Fruit fly (Drosophila melanogaster): Measurements from ENCODE around the gene sog.
A peak's percentile ranks its signal among the peaks of the same experiment; 100 is the strongest.

sog gene

DNA sequence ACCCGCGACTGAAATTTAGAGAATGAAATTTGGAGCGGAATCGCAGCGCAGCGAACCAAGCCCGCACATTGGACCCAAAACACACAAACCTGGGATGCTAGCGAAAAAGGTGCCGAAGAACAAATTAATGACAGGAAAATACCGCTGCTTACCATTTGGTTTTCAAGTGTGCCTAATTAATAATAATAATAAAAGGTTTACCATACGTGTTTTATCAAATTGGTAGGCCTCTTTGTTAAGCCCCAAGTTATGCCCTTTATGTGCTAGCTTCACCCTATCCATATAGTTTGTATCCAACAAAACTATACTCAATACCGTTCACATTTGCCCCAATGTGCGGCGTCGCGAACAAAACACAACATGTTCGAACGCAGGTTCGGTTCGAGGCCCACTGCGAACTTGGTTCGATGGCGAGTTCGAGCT is 79.0 kb downstream of the sog start, which contains the start of gene Ac13E (continued):
- TF ChIP-seq chinmo (GFP tag; IDR thresholded peaks at IDR 0.05; ENCODE audit: partially characterized antibody) (0 out of 4 replicates have a peak, but pooled peaks have one; percentile 22), tap (tag; optimal IDR thresholded peaks at IDR 0.05) (peak; percentile 79), CG14860 (GFP tag; IDR thresholded peaks at IDR 0.05; ENCODE audit: partially characterized antibody) (peak; percentile 81), run (tag; optimal IDR thresholded peaks at IDR 0.05) (peak; percentile 80), sna (GFP tag; IDR thresholded peaks at IDR 0.05; ENCODE audit: partially characterized antibody) (peak; percentile 51; the same call in 1 of the 2 replicates), Med (GFP tag) (peak; percentile 98), z (GFP tag; IDR thresholded peaks at IDR 0.05) (no peak), Gsc (GFP tag; IDR thresholded peaks at IDR 0.05) (peak; percentile 59), Dp (GFP tag; optimal IDR thresholded peaks at IDR 0.05) (no peak), tna (GFP tag; IDR thresholded peaks at IDR 0.05; ENCODE audit: partially characterized antibody) (0 out of 2 replicates have a peak, but pooled peaks have one; percentile 46), crc (GFP tag; optimal IDR thresholded peaks at IDR 0.05) (peak; percentile 64), Ptx1 (GFP tag; IDR thresholded peaks at IDR 0.05) (peak; percentile 89), CG4282 (GFP tag; optimal IDR thresholded peaks at IDR 0.05) (peak; percentile 90), Atf-2 (GFP tag; optimal IDR thresholded peaks at IDR 0.05) (peak; percentile 80), zfh2 (GFP tag; optimal IDR thresholded peaks at IDR 0.05) (peak; percentile 64), klu (GFP tag; IDR thresholded peaks at IDR 0.05) (peak; percentile 73; the same call in 1 of the 2 replicates), sima (GFP tag; optimal IDR thresholded peaks at IDR 0.05) (peak; percentile 15), CG4617 (GFP tag; optimal IDR thresholded peaks at IDR 0.05; ENCODE audit: borderline replicate concordance) (peak; percentile 49), bab2 (GFP tag; optimal IDR thresholded peaks at IDR 0.05) (peak; percentile 69), Ets65A (GFP tag) (peak; percentile 94), CG8924 (tag; optimal IDR thresholded peaks at IDR 0.05) (peak; percentile 91), vnd (GFP tag; IDR thresholded peaks at IDR 0.05; ENCODE audit: partially characterized antibody) (peak; percentile 72), CTCF (GFP tag; optimal IDR thresholded peaks at IDR 0.05) (peak; percentile 56), oc (tag; optimal IDR thresholded peaks at IDR 0.05) (peak; percentile 75), cg (GFP tag; optimal IDR thresholded peaks at IDR 0.05) (no peak), Poxn (GFP tag; IDR thresholded peaks at IDR 0.05) (peak; percentile 38; the same call in 1 of the 2 replicates), CG17385 (GFP tag; optimal IDR thresholded peaks at IDR 0.05) (peak; percentile 85), HLH54F (GFP tag; optimal IDR thresholded peaks at IDR 0.05) (peak; percentile 85), CG7271 (tag; optimal IDR thresholded peaks at IDR 0.05) (peak; percentile 43), CG43689 (GFP tag; IDR thresholded peaks at IDR 0.05) (0 out of 2 replicates have a peak, but pooled peaks have one; percentile 49), Sry-β (GFP tag; optimal IDR thresholded peaks at IDR 0.05) (peak; percentile 34), Tbp (GFP tag; optimal IDR thresholded peaks at IDR 0.05) (no peak), fd64A (GFP tag; optimal IDR thresholded peaks at IDR 0.05) (peak; percentile 75), CG15696 (tag; optimal IDR thresholded peaks at IDR 0.05) (peak; percentile 88), lmd (GFP tag; IDR thresholded peaks at IDR 0.05) (peak; percentile 92), CG12942 (GFP tag; optimal IDR thresholded peaks at IDR 0.05) (peak; percentile 79), dati (GFP tag; IDR thresholded peaks at IDR 0.05) (peak; percentile 45; the same call in 1 of the 2 replicates), sug (tag; optimal IDR thresholded peaks at IDR 0.05) (peak; percentile 87), CG3163 (GFP tag; optimal IDR thresholded peaks at IDR 0.05) (peak; percentile 52), Side (GFP tag; optimal IDR thresholded peaks at IDR 0.05) (peak; percentile 78), CG7745 (tag; optimal IDR thresholded peaks at IDR 0.05) (no peak), fru (optimal IDR thresholded peaks at IDR 0.05) (no peak), Nf-YC (tag; optimal IDR thresholded peaks at IDR 0.05) (peak; percentile 82), hth (optimal IDR thresholded peaks at IDR 0.05) (no peak), pum (GFP tag; optimal IDR thresholded peaks at IDR 0.05) (peak; percentile 73), CG34224 (GFP tag; IDR thresholded peaks at IDR 0.05; ENCODE audit: partially characterized antibody) (0 out of 3 replicates have a peak, but pooled peaks have one; percentile 7), CG3726 (GFP tag; IDR thresholded peaks at IDR 0.05) (peak; percentile 72), CG33213 (GFP tag; optimal IDR thresholded peaks at IDR 0.05) (peak; percentile 54), fd3F (GFP tag; optimal IDR thresholded peaks at IDR 0.05) (peak; percentile 84), Lim3 (GFP tag; IDR thresholded peaks at IDR 0.05) (peak; percentile 37; the same call in 1 of the 2 replicates), yki (optimal IDR thresholded peaks at IDR 0.05) (no peak), Dll (GFP tag; IDR thresholded peaks at IDR 0.05; ENCODE audit: partially characterized antibody) (peak; percentile 63; the same call in 1 of the 4 replicates)
